Fruit fly (Drosophila melanogaster) whole organism, wandering third instar larva: Measurements from ENCODE around the gene CG6295.

ENCODE experiments used
- Hr78 ChIP-seq: fragments of >200 bp; optimal IDR thresholded peaks from 2 replicates; lab custom pipeline; 2017; ENCODE audit warnings: missing biosample characterization, missing genetic modification characterization
- Sp1 ChIP-seq: fragments of 200-800 bp; sonication (Bioruptor generic); optimal IDR thresholded peaks from 3 replicates; lab custom pipeline; 2019; ENCODE audit warnings: missing biosample characterization, mild to moderate bottlenecking, missing genetic modification characterization, moderate library complexity
- fru ChIP-seq: fragments of 200-800 bp; sonication (Bioruptor generic); optimal IDR thresholded peaks from 3 replicates; lab custom pipeline; 2016; ENCODE audit warnings: missing biosample characterization, mild to moderate bottlenecking, missing genetic modification characterization
- woc ChIP-seq: sonication (Bioruptor generic); optimal IDR thresholded peaks from 2 replicates; lab custom pipeline; 2016; ENCODE audit warnings: missing biosample characterization, mild to moderate bottlenecking, missing genetic modification characterization

dm6 chr3R:26956376-26957062 lies 50.3 kb downstream of the CG6295 start:
- TF ChIP-seq fru (GFP tag; lab: Kevin White, UChicago) (no peak), Hr78 (GFP tag; lab: Kevin White, UChicago) (no peak), woc (GFP tag; lab: Kevin White, UChicago) (no peak), Sp1 (GFP tag; lab: Kevin White, UChicago) (no peak)
